Worm (Caenorhabditis elegans): Measurements from ENCODE around the gene C01G5.3.
A peak's percentile ranks its signal among the peaks of the same experiment; 100 is the strongest.

C01G5.3 gene

DNA sequence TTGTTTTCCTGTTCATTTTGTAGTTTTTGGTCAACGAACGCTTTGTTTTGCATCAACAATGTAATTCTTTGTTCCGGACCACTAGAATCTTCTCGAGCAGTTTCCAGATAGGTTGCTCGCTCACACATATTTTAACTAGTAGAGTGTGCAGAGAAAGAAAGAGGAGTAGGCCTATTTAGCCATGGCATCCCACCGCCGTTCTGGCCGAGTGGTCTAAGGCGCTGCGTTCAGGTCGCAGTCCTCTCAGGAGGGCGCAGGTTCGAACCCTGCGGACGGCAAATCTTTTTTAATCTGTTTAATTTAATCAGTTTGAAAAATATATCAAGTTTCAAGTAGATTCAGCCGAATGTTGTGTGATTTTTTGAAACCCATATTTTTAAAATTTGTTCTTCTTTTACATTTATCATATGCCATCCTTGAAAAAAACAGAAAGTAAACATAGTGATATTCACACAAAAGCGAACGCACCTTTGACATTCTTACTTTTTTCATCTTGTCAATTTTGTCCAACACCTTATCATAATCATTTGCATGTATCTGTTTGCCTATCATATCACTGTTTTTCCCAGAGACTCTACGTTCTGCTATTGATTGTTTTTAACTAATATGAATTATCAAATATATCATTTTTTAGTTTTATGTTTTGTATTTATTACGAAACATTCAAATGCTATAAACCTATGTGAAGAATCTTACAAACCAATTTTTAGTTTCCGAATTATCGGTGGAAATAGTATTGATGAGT is 20.8 kb downstream of the C01G5.3 start, which contains the start of gene try-3:
Gene try-3 (plus strand): TSS at position 532 of the 745 bp plus-strand sequence.
- TF ChIP-seq nhr-48 (tag; optimal IDR thresholded peaks at IDR 0.05) (peak; percentile 34), T20F7.1 (GFP tag; optimal IDR thresholded peaks at IDR 0.05) (no peak), madf-9 (GFP tag; conservative IDR thresholded peaks at IDR 0.05) (peak; percentile 80), T26A8.4 (GFP tag; IDR thresholded peaks at IDR 0.05) (peak; percentile 66), madf-5 (GFP tag; IDR thresholded peaks at IDR 0.05) (peak in 1 of 2 experiments; percentile 82; a peak in 1 of 4 replicates), ctbp-1 (GFP tag; IDR thresholded peaks at IDR 0.05) (peak; percentile 91), hif-1 (tag; optimal IDR thresholded peaks at IDR 0.05) (peak in 1 of 2 experiments; percentile 57), dmd-6 (GFP tag; IDR thresholded peaks at IDR 0.05) (peak; percentile 66), nhr-237 (tag; optimal IDR thresholded peaks at IDR 0.05) (no peak), lin-13 (GFP tag; optimal IDR thresholded peaks at IDR 0.05) (peak; percentile 41), saeg-2 (GFP tag; IDR thresholded peaks at IDR 0.05) (no peak), tag-97 (GFP tag; IDR thresholded peaks at IDR 0.05) (no peak), ceh-28 (tag; optimal IDR thresholded peaks at IDR 0.05) (no peak), zag-1 (tag; optimal IDR thresholded peaks at IDR 0.05) (no peak), skn-1 (tag; optimal IDR thresholded peaks at IDR 0.05) (no peak), hmg-1.1 (GFP tag; IDR thresholded peaks at IDR 0.05) (peak; percentile 88), dpl-1 (GFP tag; optimal IDR thresholded peaks at IDR 0.05) (peak; percentile 49), duxl-1 (tag; optimal IDR thresholded peaks at IDR 0.05; ENCODE audit: poor library complexity) (peak; percentile 71), lin-38 (GFP tag; IDR thresholded peaks at IDR 0.05) (peak; percentile 86), dmd-8 (GFP tag; IDR thresholded peaks at IDR 0.05) (peak; percentile 73; the same call in 1 of the 2 replicates), zfp-2 (tag; optimal IDR thresholded peaks at IDR 0.05) (peak; percentile 10), unc-130 (GFP tag; optimal IDR thresholded peaks at IDR 0.05) (peak; percentile 54), F10B5.3 (tag; optimal IDR thresholded peaks at IDR 0.05) (peak; percentile 17), lin-39 (tag; optimal IDR thresholded peaks at IDR 0.05) (no peak), cey-2 (tag; optimal IDR thresholded peaks at IDR 0.05; ENCODE audit: borderline replicate concordance, insufficient read depth) (no peak), R02D3.7 (tag; optimal IDR thresholded peaks at IDR 0.05) (no peak), nhr-102 (tag; optimal IDR thresholded peaks at IDR 0.05) (peak; percentile 46), zip-2 (tag; optimal IDR thresholded peaks at IDR 0.05) (peak; percentile 40), Y48G9A.11 (GFP tag; IDR thresholded peaks at IDR 0.05) (peak; percentile 76), spr-3 (GFP tag; optimal IDR thresholded peaks at IDR 0.05) (peak; percentile 0), Y105C5A.15 (GFP tag; IDR thresholded peaks at IDR 0.05) (peak; percentile 87), F44E2.7 (GFP tag; IDR thresholded peaks at IDR 0.05) (peak; percentile 60; the same call in 1 of the 2 replicates), mxl-3 (GFP tag; optimal IDR thresholded peaks at IDR 0.05) (peak; percentile 49), F49E8.2 (tag; optimal IDR thresholded peaks at IDR 0.05; ENCODE audit: borderline replicate concordance) (peak; percentile 57), snpc-1.2 (GFP tag; IDR thresholded peaks at IDR 0.05) (peak; percentile 98), gei-8 (GFP tag; optimal IDR thresholded peaks at IDR 0.05) (peak; percentile 73), spr-1 (tag; optimal IDR thresholded peaks at IDR 0.05) (peak; percentile 11), pha-4 (GFP tag; IDR thresholded peaks at IDR 0.05) (peak; percentile 87), pha-4 (tag; optimal IDR thresholded peaks at IDR 0.05) (no peak), set-16 (GFP tag; IDR thresholded peaks at IDR 0.05) (no peak; the same call in none of the 2 replicates), mdl-1 (tag; optimal IDR thresholded peaks at IDR 0.05) (peak in 1 of 2 experiments; percentile 22), ceh-44 (GFP tag; IDR thresholded peaks at IDR 0.05) (peak; percentile 91; the same call in 1 of the 2 replicates), nhr-77 (tag; optimal IDR thresholded peaks at IDR 0.05) (peak; percentile 52), Y5F2A.4 (GFP tag; optimal IDR thresholded peaks at IDR 0.05) (peak; percentile 26), sdz-12 (GFP tag; optimal IDR thresholded peaks at IDR 0.05) (peak; percentile 57), daf-8 (GFP tag; IDR thresholded peaks at IDR 0.05) (0 out of 2 replicates have a peak, but pooled peaks have one; percentile 15), hlh-11 (tag; optimal IDR thresholded peaks at IDR 0.05) (peak; percentile 72), fkh-10 (GFP tag; optimal IDR thresholded peaks at IDR 0.05) (peak; percentile 68), ceh-20 (GFP tag; IDR thresholded peaks at IDR 0.05) (peak; percentile 60; the same call in 1 of the 2 replicates)

All from whole organism, L4 larva.